Worm (Caenorhabditis elegans): ENCODE results near the gene ZK1320.2.

Gene ZK1320.2

DNA sequence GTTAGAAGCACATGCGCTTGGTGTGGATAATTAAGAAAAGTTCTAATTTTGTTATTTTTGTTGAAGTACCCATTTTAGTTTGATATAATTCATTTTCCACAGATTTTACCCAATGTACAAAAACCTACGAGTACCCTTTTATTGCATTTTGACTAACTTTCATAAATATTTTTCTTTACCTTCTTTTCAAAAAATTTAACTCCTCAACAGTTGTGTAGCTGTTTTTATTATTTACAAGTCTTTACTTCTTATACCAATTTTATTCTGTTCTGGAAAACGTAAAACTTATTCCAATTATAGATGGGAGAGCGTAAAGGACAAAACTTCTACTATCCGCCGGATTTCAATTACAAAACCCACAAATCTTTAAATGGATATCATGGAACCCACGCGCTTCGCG lies 9.6 kb downstream of the ZK1320.2 start, which contains the start of gene ZK1307.9:
ZK1307.9 (plus strand) TSS at position 301 of the 400 bp plus-strand sequence.
- no peak for TF ChIP-seq ceh-83 (GFP tag; optimal IDR thresholded peaks at IDR 0.05)
- no peak for TF ChIP-seq pha-4 (tag; optimal IDR thresholded peaks at IDR 0.05)
- TF ChIP-seq unc-62 (GFP tag; optimal IDR thresholded peaks at IDR 0.05) = no peak
- no peak for TF ChIP-seq cnd-1 (tag; optimal IDR thresholded peaks at IDR 0.05)
- no peak for TF ChIP-seq snpc-4 (tag; optimal IDR thresholded peaks at IDR 0.05)
- TF ChIP-seq nhr-12 (tag; optimal IDR thresholded peaks at IDR 0.05) = no peak
- no peak for TF ChIP-seq zip-8 (tag; optimal IDR thresholded peaks at IDR 0.05)
- TF ChIP-seq ceh-39 (tag; optimal IDR thresholded peaks at IDR 0.05) = no peak
- TF ChIP-seq nhr-237 (tag; optimal IDR thresholded peaks at IDR 0.05) = no peak
- no peak for TF ChIP-seq nhr-76 (tag; optimal IDR thresholded peaks at IDR 0.05)
- TF ChIP-seq mab-5 (tag; optimal IDR thresholded peaks at IDR 0.05) = no peak
- no peak for TF ChIP-seq sem-2 (GFP tag; optimal IDR thresholded peaks at IDR 0.05)
- TF ChIP-seq drap-1 (GFP tag; optimal IDR thresholded peaks at IDR 0.05) = no peak
- no peak for TF ChIP-seq unc-39 (tag; optimal IDR thresholded peaks at IDR 0.05)
- no peak for TF ChIP-seq bed-3 (GFP tag; optimal IDR thresholded peaks at IDR 0.05)

DNA sequence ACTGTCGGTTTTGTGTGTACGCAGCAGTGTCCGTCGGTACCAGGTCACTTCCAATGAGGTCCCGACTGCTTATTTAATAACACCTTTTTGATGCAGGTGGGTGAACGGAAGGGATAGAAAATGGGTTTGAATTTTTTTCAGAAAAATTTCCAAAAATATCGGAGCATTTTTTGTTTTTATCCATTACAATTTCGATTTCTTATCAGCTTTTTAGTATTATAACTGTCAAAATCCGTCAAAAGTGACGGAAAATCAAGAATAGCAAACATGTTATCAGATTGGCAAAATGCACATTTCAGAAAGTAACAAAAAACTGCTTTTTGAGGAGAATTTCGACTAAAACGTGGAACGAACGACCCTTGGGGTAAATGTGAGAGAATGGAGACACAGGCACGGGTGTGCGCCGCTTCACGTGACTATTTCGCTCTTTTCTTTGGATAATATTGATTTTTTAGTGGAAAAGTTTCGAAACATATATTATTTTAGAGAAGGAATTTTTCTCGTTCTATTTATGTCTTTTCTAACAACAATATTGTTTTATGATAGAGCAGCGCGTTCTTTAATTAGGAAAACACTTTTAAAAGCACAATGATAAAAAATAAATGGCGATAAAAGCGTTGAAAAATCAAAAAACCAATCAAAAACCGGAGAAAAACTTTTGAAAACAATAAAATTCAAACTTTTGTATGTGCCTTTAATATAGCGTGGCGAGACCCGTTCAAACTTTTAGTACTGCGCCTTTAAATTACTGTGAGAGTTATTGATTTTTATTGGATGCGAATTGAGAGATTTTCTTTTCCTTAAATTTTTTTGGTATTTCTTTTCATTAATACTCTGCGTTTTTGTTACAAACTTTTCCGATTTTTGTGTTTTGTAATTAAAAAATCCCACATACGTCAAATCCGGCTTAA lies 11.6 kb downstream of the ZK1320.2 start, which contains the start of gene sqv-8:
sqv-8 (plus strand) TSS at position 51 of the 911 bp plus-strand sequence.
- TF ChIP-seq ztf-11 (tag; optimal IDR thresholded peaks at IDR 0.05) (no peak), nhr-2 (tag; optimal IDR thresholded peaks at IDR 0.05) (peak; percentile 66), snpc-4 (tag; optimal IDR thresholded peaks at IDR 0.05) (no peak), hlh-1 (tag; optimal IDR thresholded peaks at IDR 0.05) (no peak)

DNA sequence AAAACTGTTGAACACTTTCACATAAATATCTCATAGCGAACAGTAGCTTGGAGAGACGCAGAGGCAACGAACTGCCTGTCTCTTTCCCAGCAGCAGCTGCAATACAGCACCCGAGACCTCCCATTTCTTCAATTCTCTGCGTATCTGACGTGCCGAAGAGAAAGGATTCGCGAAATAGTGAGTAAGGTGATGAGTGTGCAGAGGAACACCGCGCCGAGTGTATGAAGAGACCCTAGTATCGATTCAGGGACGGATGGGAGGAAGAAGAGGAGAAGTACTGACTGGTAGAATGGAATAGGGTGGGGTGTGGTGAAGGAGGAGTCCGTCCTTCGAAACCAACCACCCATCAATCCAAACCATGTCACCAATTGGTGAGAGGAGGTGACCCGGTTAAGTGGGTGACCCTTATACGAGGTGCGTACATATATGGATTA lies 12.7 kb downstream of the ZK1320.2 start:
- TF ChIP-seq unc-120 (tag; optimal IDR thresholded peaks at IDR 0.05; ENCODE audit: poor library complexity, severe bottlenecking) = peak; percentile 22
- no peak for TF ChIP-seq snpc-4 (tag; optimal IDR thresholded peaks at IDR 0.05)
- TF ChIP-seq ceh-83 (GFP tag; optimal IDR thresholded peaks at IDR 0.05) = no peak
- peak; percentile 2 for TF ChIP-seq tbx-8 (GFP tag; optimal IDR thresholded peaks at IDR 0.05)
- TF ChIP-seq M03D4.4 (tag; optimal IDR thresholded peaks at IDR 0.05) = no peak
- peak; percentile 76 for TF ChIP-seq unc-62 (GFP tag; optimal IDR thresholded peaks at IDR 0.05)
- TF ChIP-seq pha-4 (tag; optimal IDR thresholded peaks at IDR 0.05) = peak; percentile 41
- TF ChIP-seq ces-1 (GFP tag; optimal IDR thresholded peaks at IDR 0.05) = peak; percentile 70
- TF ChIP-seq elt-3 (tag; optimal IDR thresholded peaks at IDR 0.05) = no peak
- no peak for TF ChIP-seq flh-1 (GFP tag; optimal IDR thresholded peaks at IDR 0.05)
- no peak for TF ChIP-seq nhr-12 (tag; optimal IDR thresholded peaks at IDR 0.05)
- no peak for TF ChIP-seq lsy-2 (tag; optimal IDR thresholded peaks at IDR 0.05)
- TF ChIP-seq hlh-1 (tag; optimal IDR thresholded peaks at IDR 0.05) = peak; percentile 94
- no peak for TF ChIP-seq sem-2 (GFP tag; optimal IDR thresholded peaks at IDR 0.05)
- TF ChIP-seq ham-2 (GFP tag; optimal IDR thresholded peaks at IDR 0.05) = peak; percentile 90
- peak; percentile 91 for TF ChIP-seq mep-1 (tag; optimal IDR thresholded peaks at IDR 0.05)
- peak; percentile 76 for TF ChIP-seq mls-2 (tag; optimal IDR thresholded peaks at IDR 0.05)
- TF ChIP-seq nhr-2 (tag; optimal IDR thresholded peaks at IDR 0.05) = peak; percentile 87
- no peak for TF ChIP-seq nhr-28 (tag; optimal IDR thresholded peaks at IDR 0.05)
- no peak for TF ChIP-seq zip-8 (tag; optimal IDR thresholded peaks at IDR 0.05)
- TF ChIP-seq cnd-1 (tag; optimal IDR thresholded peaks at IDR 0.05) = peak; percentile 40
- TF ChIP-seq ztf-11 (tag; optimal IDR thresholded peaks at IDR 0.05) = no peak
- peak; percentile 75 for TF ChIP-seq ceh-39 (tag; optimal IDR thresholded peaks at IDR 0.05)
- TF ChIP-seq lin-32 (GFP tag; optimal IDR thresholded peaks at IDR 0.05) = peak; percentile 46
- TF ChIP-seq nhr-237 (tag; optimal IDR thresholded peaks at IDR 0.05) = peak; percentile 14
- TF ChIP-seq mab-5 (tag; optimal IDR thresholded peaks at IDR 0.05) = no peak
- peak; percentile 47 for TF ChIP-seq drap-1 (GFP tag; optimal IDR thresholded peaks at IDR 0.05)
- TF ChIP-seq elt-1 (tag; optimal IDR thresholded peaks at IDR 0.05; ENCODE audit: borderline replicate concordance, insufficient read depth) = no peak
- TF ChIP-seq ceh-43 (GFP tag; optimal IDR thresholded peaks at IDR 0.05) = no peak
- peak; percentile 61 for TF ChIP-seq lin-13 (tag; optimal IDR thresholded peaks at IDR 0.05)
- TF ChIP-seq blmp-1 (tag; optimal IDR thresholded peaks at IDR 0.05) = peak; percentile 68
- TF ChIP-seq unc-39 (tag; optimal IDR thresholded peaks at IDR 0.05) = no peak
- TF ChIP-seq sptf-1 (tag; optimal IDR thresholded peaks at IDR 0.05) = peak; percentile 68
- no peak for TF ChIP-seq nhr-76 (tag; optimal IDR thresholded peaks at IDR 0.05)
- TF ChIP-seq bed-3 (GFP tag; optimal IDR thresholded peaks at IDR 0.05) = no peak
